Fruit fly (Drosophila melanogaster): ENCODE results near the gene mthl8.
A peak's percentile ranks its signal among the peaks of the same experiment; 100 is the strongest.

The mthl8 gene

DNA sequence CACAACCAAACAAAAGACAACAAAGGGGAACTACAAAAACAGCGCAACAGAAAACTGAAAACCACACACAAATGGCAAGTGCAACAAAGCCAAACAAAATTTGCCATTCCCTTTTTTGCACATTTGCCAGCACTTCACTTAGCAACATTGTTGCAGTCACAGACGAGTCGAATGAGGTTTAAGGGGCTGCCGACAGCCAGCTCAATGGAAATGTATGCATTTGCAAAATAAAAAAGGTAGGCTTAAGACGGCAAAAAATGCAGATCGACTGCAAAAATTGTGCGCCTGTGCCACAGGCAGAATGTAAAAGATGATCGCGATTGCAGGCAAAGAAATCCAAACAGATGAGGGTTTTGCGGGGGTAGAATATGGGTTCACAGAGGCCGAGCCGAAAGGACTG, 28.6 kb downstream of the mthl8 start:
- TF ChIP-seq dmrt93B (GFP tag; optimal IDR thresholded peaks at IDR 0.05) (no peak), psq (GFP tag; optimal IDR thresholded peaks at IDR 0.05) (peak; percentile 23), jim (GFP tag; optimal IDR thresholded peaks at IDR 0.05) (no peak), br (GFP tag; optimal IDR thresholded peaks at IDR 0.05) (no peak), foxo (GFP tag; optimal IDR thresholded peaks at IDR 0.05) (no peak), sv (GFP tag; optimal IDR thresholded peaks at IDR 0.05) (no peak), rgr (GFP tag; optimal IDR thresholded peaks at IDR 0.05) (no peak), Abd-B (GFP tag; optimal IDR thresholded peaks at IDR 0.05) (no peak)

DNA sequence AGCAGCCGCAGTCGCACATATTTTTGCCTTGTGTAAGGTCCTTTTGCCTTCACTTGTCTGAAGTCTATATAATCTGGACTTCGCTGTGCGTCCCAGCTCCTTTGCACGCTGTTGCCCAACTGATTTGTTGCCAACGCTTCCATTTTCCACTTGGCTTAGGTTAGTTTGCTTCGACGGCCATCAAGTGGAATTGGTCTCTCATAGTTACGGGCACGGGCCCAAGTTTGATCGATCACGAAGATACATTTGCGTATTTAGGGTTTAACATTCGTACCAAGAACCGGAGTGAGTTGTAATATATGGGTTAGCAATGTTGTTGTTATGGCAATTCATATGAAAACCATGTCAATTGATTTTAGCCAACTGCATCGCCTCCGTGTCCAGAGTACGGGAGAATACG, 32.4 kb downstream of the mthl8 start, which contains the start of gene CG43149:
Gene CG43149 (minus strand): TSS at position 101 of the 400 bp plus-strand sequence.
- TF ChIP-seq OdsH (GFP tag; optimal IDR thresholded peaks at IDR 0.05) (no peak), sv (GFP tag; optimal IDR thresholded peaks at IDR 0.05) (no peak), Sp1 (GFP tag; optimal IDR thresholded peaks at IDR 0.05) (no peak), fru (GFP tag; optimal IDR thresholded peaks at IDR 0.05) (no peak), Hr83 (GFP tag; optimal IDR thresholded peaks at IDR 0.05; ENCODE audit: poor library complexity, severe bottlenecking) (no peak), tai (GFP tag; optimal IDR thresholded peaks at IDR 0.05) (no peak), GATAd (GFP tag; optimal IDR thresholded peaks at IDR 0.05) (no peak), lola (GFP tag; optimal IDR thresholded peaks at IDR 0.05) (no peak), dsf (GFP tag; optimal IDR thresholded peaks at IDR 0.05; ENCODE audit: borderline replicate concordance) (no peak), CrebA (GFP tag; optimal IDR thresholded peaks at IDR 0.05; ENCODE audit: borderline replicate concordance) (no peak), CG32264 (GFP tag; optimal IDR thresholded peaks at IDR 0.05) (no peak)

DNA sequence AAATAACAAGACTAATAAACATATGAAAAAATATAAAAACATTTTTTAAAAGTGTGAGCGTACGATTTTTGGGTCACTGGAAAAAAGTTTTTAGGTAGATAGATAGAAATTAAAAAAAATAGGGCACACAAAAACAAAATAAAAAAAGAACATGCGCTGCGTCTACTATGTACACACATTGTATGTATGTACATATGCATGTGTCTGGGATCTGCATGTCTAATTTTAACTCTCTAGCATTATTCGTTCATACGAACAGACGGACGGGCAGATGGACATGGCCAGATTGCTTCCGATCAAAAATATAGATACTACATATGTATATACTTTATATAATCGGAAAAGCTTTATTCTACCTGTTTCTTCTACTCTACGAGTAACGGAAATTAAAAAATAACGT, 34.3 kb downstream of the mthl8 start:
- TF ChIP-seq CrebA (GFP tag; optimal IDR thresholded peaks at IDR 0.05; ENCODE audit: borderline replicate concordance) = no peak
- no peak for TF ChIP-seq CG32264 (GFP tag; optimal IDR thresholded peaks at IDR 0.05)
- no peak for TF ChIP-seq Jra (GFP tag; optimal IDR thresholded peaks at IDR 0.05)

DNA sequence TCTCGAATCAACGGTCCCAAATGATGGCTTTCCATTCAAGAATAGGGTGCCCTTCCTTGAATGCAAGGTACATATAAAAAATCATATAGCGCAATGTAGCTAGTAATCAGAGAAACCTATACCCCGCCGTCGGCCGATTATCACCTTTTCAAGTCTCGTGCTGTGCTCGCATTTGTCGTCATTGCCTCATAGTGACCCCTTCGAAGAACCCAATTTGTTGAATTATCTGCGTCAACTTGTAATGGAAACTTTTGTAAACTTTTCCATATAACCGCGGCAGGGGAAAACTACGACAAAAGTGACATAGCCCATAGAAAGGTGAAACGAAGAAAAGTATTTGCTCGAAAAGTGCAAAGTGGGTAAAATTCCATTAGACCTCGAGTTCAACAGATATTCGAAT, 35.4 kb downstream of the mthl8 start:
- TF ChIP-seq rgr (GFP tag; optimal IDR thresholded peaks at IDR 0.05) (peak; percentile 1), dsf (GFP tag; optimal IDR thresholded peaks at IDR 0.05; ENCODE audit: borderline replicate concordance) (no peak)

DNA sequence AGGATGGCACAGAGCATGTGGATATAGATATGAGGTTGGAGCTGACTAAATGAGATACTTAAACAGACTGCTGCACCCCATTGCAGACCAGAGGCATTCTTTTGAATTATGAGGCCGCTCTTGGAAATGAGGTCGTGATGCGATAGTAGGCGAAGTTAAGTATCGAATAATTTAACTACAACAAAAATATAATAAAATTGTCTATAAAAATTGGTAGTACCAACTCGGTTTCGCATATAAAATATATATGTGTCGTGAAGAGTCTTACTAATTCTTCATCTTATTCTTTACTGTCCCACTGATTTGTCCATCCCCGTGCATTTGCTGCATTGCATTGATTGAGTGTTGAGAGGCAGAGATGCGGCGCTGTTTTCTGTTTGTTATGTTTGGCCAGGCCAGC, 37.8 kb downstream of the mthl8 start:
- peak; percentile 1 for TF ChIP-seq brk (GFP tag; optimal IDR thresholded peaks at IDR 0.05)
- no peak for TF ChIP-seq OdsH (GFP tag; optimal IDR thresholded peaks at IDR 0.05)
- peak; percentile 14 for TF ChIP-seq h (GFP tag; optimal IDR thresholded peaks at IDR 0.05)

DNA sequence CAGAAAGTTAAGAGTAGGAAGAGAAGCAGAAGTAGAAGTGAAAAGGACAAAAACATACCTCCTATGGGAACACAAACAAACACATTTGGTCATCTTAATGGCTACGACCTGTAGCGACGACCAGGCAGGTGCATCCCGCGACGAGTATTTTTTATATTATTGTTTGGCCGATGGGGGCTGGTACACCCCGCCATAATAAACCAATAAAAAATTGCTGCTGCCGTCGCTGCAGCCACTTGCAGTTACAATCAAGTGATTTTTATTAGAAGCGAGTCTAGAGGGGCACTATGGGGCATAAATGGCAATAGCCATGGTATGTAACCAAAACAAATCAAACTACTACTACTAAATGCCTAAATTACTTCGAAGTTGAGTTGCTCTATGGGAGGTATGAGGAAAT, 38.3 kb downstream of the mthl8 start:
- TF ChIP-seq Vsx2 (GFP tag; optimal IDR thresholded peaks at IDR 0.05; ENCODE audit: partially characterized antibody) (no peak), HLH106 (tag; optimal IDR thresholded peaks at IDR 0.05) (no peak), sv (GFP tag; optimal IDR thresholded peaks at IDR 0.05) (no peak), Hnf4 (GFP tag; optimal IDR thresholded peaks at IDR 0.05) (no peak), tai (GFP tag; optimal IDR thresholded peaks at IDR 0.05) (no peak), lola (GFP tag; optimal IDR thresholded peaks at IDR 0.05) (no peak), foxo (GFP tag; optimal IDR thresholded peaks at IDR 0.05) (no peak), Hr83 (GFP tag; optimal IDR thresholded peaks at IDR 0.05; ENCODE audit: poor library complexity, severe bottlenecking) (no peak), woc (GFP tag; optimal IDR thresholded peaks at IDR 0.05) (no peak), CrebA (GFP tag; optimal IDR thresholded peaks at IDR 0.05; ENCODE audit: borderline replicate concordance) (no peak), Jra (GFP tag; optimal IDR thresholded peaks at IDR 0.05) (no peak), CG9705 (GFP tag; optimal IDR thresholded peaks at IDR 0.05) (no peak), GATAd (GFP tag; optimal IDR thresholded peaks at IDR 0.05) (no peak), Abd-B (GFP tag; optimal IDR thresholded peaks at IDR 0.05) (no peak), sage (GFP tag; optimal IDR thresholded peaks at IDR 0.05) (no peak), usp (GFP tag; optimal IDR thresholded peaks at IDR 0.05) (no peak)

DNA sequence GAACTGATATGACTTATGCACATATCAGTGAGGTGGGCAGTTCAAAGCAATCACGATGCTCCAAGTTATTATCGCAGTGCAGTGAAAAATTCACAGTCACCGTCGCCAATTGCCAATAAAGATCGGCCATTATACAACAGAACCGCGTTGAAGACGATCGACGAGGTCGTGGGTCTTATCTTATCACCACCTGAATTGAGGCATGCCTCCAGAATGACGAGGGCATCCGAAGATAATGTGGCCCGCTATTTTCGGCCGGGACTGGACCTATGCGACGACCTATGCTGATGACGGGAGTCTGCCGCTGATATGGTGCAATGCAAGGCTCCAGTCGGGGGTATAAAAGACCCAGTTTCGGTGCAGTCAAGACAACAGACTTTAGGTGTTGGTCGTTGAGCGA, 43.8 kb downstream of the mthl8 start, which contains the start of gene Lsp1gamma:
Gene Lsp1gamma (plus strand): TSS at position 368 of the 400 bp plus-strand sequence.
- TF ChIP-seq foxo (GFP tag; optimal IDR thresholded peaks at IDR 0.05) = no peak
- no peak for TF ChIP-seq rgr (GFP tag; optimal IDR thresholded peaks at IDR 0.05)
- TF ChIP-seq Hnf4 (GFP tag; optimal IDR thresholded peaks at IDR 0.05) = no peak
- no peak for TF ChIP-seq pan (optimal IDR thresholded peaks at IDR 0.05)
- TF ChIP-seq Rel (GFP tag; optimal IDR thresholded peaks at IDR 0.05) = no peak
- peak; percentile 24 for TF ChIP-seq Rel (tag; optimal IDR thresholded peaks at IDR 0.05)
- no peak for TF ChIP-seq brk (GFP tag; optimal IDR thresholded peaks at IDR 0.05)
- peak; percentile 20 for TF ChIP-seq fru (GFP tag; optimal IDR thresholded peaks at IDR 0.05)
- TF ChIP-seq Hr83 (GFP tag; optimal IDR thresholded peaks at IDR 0.05; ENCODE audit: poor library complexity, severe bottlenecking) = no peak
- TF ChIP-seq sage (GFP tag; optimal IDR thresholded peaks at IDR 0.05) = no peak
